Fruit fly (Drosophila melanogaster): ENCODE data around the gene Alg12.
A peak's percentile ranks its signal among the peaks of the same experiment; 100 is the strongest.

The Alg12 gene

DNA sequence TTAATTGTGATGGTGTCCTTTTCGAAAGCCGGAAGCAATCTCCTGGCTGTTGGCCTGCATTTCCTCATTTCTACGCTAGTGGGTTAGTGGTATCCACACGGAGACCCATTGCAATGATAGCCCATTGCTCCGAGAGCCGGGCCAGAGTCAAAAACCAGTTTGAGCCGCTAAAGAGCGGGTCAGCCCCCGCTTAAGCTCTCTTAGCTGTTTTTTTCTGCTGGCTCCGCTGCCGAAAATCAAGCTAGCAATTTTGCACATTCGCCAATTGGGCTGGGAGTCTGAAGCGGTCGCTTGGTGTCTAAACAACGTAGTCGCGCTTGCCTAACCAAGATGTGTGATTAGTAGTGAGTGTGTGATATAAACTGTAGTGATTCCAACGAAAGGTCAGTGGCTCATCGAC, 23.5 kb downstream of the Alg12 start, which contains the start of gene CG12947:
Gene CG12947 (plus strand): TSS at position 301 of the 400 bp plus-strand sequence.
- TF ChIP-seq CG12605 (GFP tag; IDR thresholded peaks at IDR 0.05): no peak
- no peak for TF ChIP-seq CG8159 (tag; optimal IDR thresholded peaks at IDR 0.05)
- no peak for TF ChIP-seq Pif1A (GFP tag; optimal IDR thresholded peaks at IDR 0.05)
- peak; percentile 30 for TF ChIP-seq EcR (GFP tag; optimal IDR thresholded peaks at IDR 0.05)
- TF ChIP-seq CG34367 (tag; optimal IDR thresholded peaks at IDR 0.05): no peak
- no peak for TF ChIP-seq CG8301 (tag; optimal IDR thresholded peaks at IDR 0.05)
- TF ChIP-seq CG4496 (GFP tag; IDR thresholded peaks at IDR 0.05): peak; percentile 21; the same call in 1 of the 3 replicates
- TF ChIP-seq gl (tag; optimal IDR thresholded peaks at IDR 0.05): no peak
- TF ChIP-seq D1 (tag; optimal IDR thresholded peaks at IDR 0.05): no peak
- TF ChIP-seq Ets98B (GFP tag; IDR thresholded peaks at IDR 0.05): no peak; the same call in 1 of the 2 replicates
- no peak for TF ChIP-seq rn (GFP tag; IDR thresholded peaks at IDR 0.05)
- no peak for TF ChIP-seq CG17806 (tag; optimal IDR thresholded peaks at IDR 0.05)
- TF ChIP-seq CG32121 (GFP tag; IDR thresholded peaks at IDR 0.05): 0 out of 2 replicates have a peak, but pooled peaks have one; percentile 12
- no peak for TF ChIP-seq CG13204 (GFP tag; optimal IDR thresholded peaks at IDR 0.05)
- no peak for TF ChIP-seq CG14655 (GFP tag; optimal IDR thresholded peaks at IDR 0.05)
- TF ChIP-seq fd96Ca (GFP tag; IDR thresholded peaks at IDR 0.05): no peak
- no peak for TF ChIP-seq Snoo (tag; optimal IDR thresholded peaks at IDR 0.05)
- no peak for TF ChIP-seq Pif1B (GFP tag; optimal IDR thresholded peaks at IDR 0.05)
- TF ChIP-seq CG9948 (tag; optimal IDR thresholded peaks at IDR 0.05): no peak

- peak; percentile 8 for TF ChIP-seq EcR (GFP tag; optimal IDR thresholded peaks at IDR 0.05)
- TF ChIP-seq CG14655 (GFP tag; optimal IDR thresholded peaks at IDR 0.05): no peak
- TF ChIP-seq D1 (tag; optimal IDR thresholded peaks at IDR 0.05): no peak
- TF ChIP-seq CG4496 (GFP tag; IDR thresholded peaks at IDR 0.05): 0 out of 3 replicates have a peak, but pooled peaks have one; percentile 21
- peak; percentile 21 for TF ChIP-seq CG8159 (tag; optimal IDR thresholded peaks at IDR 0.05)
- TF ChIP-seq CG9948 (tag; optimal IDR thresholded peaks at IDR 0.05): peak; percentile 3
Observed at dm6 chr3R:9783240-9783917, 27.1 kb downstream of the Alg12 start.

- peak; percentile 64; the same call in 2 of the 3 replicates for TF ChIP-seq CG4496 (GFP tag; IDR thresholded peaks at IDR 0.05)
- no peak for TF ChIP-seq Pif1B (GFP tag; optimal IDR thresholded peaks at IDR 0.05)
- TF ChIP-seq Ets98B (GFP tag; IDR thresholded peaks at IDR 0.05): peak; percentile 11; the same call in 1 of the 2 replicates
Observed at dm6 chr3R:9784341-9785062, 28.2 kb downstream of the Alg12 start, which contains the start of the genes MtnA and CG8500. MtnA (minus strand) TSS chr3R:9784370. CG8500 (plus strand) TSS chr3R:9784653.

DNA sequence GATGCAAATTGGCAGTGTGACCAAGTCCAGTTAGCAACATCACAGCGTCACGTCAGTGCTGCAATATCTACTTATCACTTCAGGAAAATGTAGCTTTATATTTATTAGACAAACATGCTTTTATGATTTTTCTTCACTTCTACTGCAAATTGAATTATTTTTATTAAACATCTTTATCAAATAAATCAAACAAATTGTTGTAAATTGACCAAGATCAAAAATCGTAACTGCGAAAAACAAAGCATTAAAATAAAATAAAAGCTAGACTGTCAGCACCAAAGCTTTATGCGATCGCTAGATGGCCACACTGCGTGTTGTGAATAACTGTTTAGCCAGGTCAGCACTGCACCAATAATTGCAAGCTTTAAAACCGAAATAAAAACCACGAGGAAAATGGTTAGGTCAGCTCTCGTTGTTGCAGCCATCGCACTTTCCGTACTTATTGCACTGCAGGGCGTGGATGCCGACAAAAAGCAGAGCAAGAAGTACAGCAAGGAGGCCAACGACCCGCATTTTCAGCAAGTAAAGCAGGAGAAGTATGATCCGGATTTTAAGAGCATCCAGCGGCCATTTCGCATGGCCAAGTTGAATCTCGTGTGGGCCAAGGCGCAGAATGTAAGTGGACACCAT, 35.0 kb downstream of the Alg12 start, which contains the start of the genes CG12945 and CG8507:
Gene CG12945 (minus strand): TSS at position 45 of the 630 bp plus-strand sequence.
Gene CG8507 (plus strand): TSS at position 307 of the 630 bp plus-strand sequence.
- TF ChIP-seq CG13204 (GFP tag; optimal IDR thresholded peaks at IDR 0.05) (no peak), CG9948 (tag; optimal IDR thresholded peaks at IDR 0.05) (peak; percentile 29), EcR (GFP tag; optimal IDR thresholded peaks at IDR 0.05) (peak; percentile 91), CG8159 (tag; optimal IDR thresholded peaks at IDR 0.05) (peak; percentile 61), CG34367 (tag; optimal IDR thresholded peaks at IDR 0.05) (peak; percentile 6), CG32121 (GFP tag; IDR thresholded peaks at IDR 0.05) (no peak), Pif1B (GFP tag; optimal IDR thresholded peaks at IDR 0.05) (no peak), CG15710 (tag; optimal IDR thresholded peaks at IDR 0.05) (peak; percentile 52), fd96Ca (GFP tag; IDR thresholded peaks at IDR 0.05) (no peak), CG17806 (tag; optimal IDR thresholded peaks at IDR 0.05) (peak; percentile 11), CG12605 (GFP tag; IDR thresholded peaks at IDR 0.05) (no peak), rn (GFP tag; IDR thresholded peaks at IDR 0.05) (no peak), Pif1A (GFP tag; optimal IDR thresholded peaks at IDR 0.05) (no peak), Snoo (tag; optimal IDR thresholded peaks at IDR 0.05) (peak; percentile 25), CG14655 (GFP tag; optimal IDR thresholded peaks at IDR 0.05) (no peak), CG8301 (tag; optimal IDR thresholded peaks at IDR 0.05) (peak; percentile 28), D1 (tag; optimal IDR thresholded peaks at IDR 0.05) (no peak)

- TF ChIP-seq Pif1B (GFP tag; optimal IDR thresholded peaks at IDR 0.05) (no peak), Ets98B (GFP tag; IDR thresholded peaks at IDR 0.05) (peak; percentile 20; the same call in 1 of the 2 replicates), rn (GFP tag; IDR thresholded peaks at IDR 0.05) (no peak), CG17806 (tag; optimal IDR thresholded peaks at IDR 0.05) (peak; percentile 34), D1 (tag; optimal IDR thresholded peaks at IDR 0.05) (no peak), CG8159 (tag; optimal IDR thresholded peaks at IDR 0.05) (peak; percentile 35), CG12605 (GFP tag; IDR thresholded peaks at IDR 0.05) (no peak), CG15710 (tag; optimal IDR thresholded peaks at IDR 0.05) (peak; percentile 16), EcR (GFP tag; optimal IDR thresholded peaks at IDR 0.05) (peak; percentile 11), CG8301 (tag; optimal IDR thresholded peaks at IDR 0.05) (peak; percentile 25), gl (tag; optimal IDR thresholded peaks at IDR 0.05) (no peak), CG4496 (GFP tag; IDR thresholded peaks at IDR 0.05) (no peak), CG32121 (GFP tag; IDR thresholded peaks at IDR 0.05) (peak; percentile 53; the same call in 1 of the 2 replicates)
Observed at dm6 chr3R:9793018-9793417, 36.7 kb downstream of the Alg12 start, which contains the start of gene CG8516. CG8516 (plus strand) TSS chr3R:9793295.

Data from whole organism, pupa.